Fruit fly (Drosophila melanogaster) whole organism, embryonic: Measurements from ENCODE around the gene Pfas.

Experiments
- Abd-B ChIP-seq: fragments of 200-800 bp; sonication (Bioruptor generic); optimal IDR thresholded peaks from 2 replicates; lab custom pipeline; 2018; ENCODE audit warnings: missing biosample characterization, mild to moderate bottlenecking, missing genetic modification characterization, moderate library complexity
- Bdp1 ChIP-seq: fragments of 200-800 bp; sonication (Bioruptor generic); optimal IDR thresholded peaks from 3 replicates; lab custom pipeline; 2016; ENCODE audit warnings: missing biosample characterization, missing genetic modification characterization
- C15 ChIP-seq: fragments of 200-800 bp; sonication (Bioruptor generic); IDR thresholded peaks from 3 replicates; pipeline ENCODE4 v1.3.6; 2022; ENCODE audit warnings: missing biosample characterization, missing genetic modification characterization
- CG10209 ChIP-seq: fragments of 200-800 bp; sonication (Bioruptor generic); optimal IDR thresholded peaks from 3 replicates; lab custom pipeline; 2017; ENCODE audit warnings: missing biosample characterization, mild to moderate bottlenecking, missing genetic modification characterization, missing genetic modification reagents
- CG10565 ChIP-seq: fragments of 200-800 bp; sonication (Bioruptor generic); optimal IDR thresholded peaks from 3 replicates; lab custom pipeline; 2016; ENCODE audit warnings: missing biosample characterization, mild to moderate bottlenecking, missing genetic modification characterization
- CG10979 ChIP-seq: fragments of 200-800 bp; sonication (Bioruptor generic); optimal IDR thresholded peaks from 2 replicates; lab custom pipeline; 2018; ENCODE audit warnings: missing biosample characterization, mild to moderate bottlenecking, missing genetic modification characterization, moderate library complexity
- CG11695 ChIP-seq: fragments of 200-800 bp; sonication (Bioruptor generic); IDR thresholded peaks from 3 replicates; pipeline ENCODE4 v1.3.6; 2022; ENCODE audit warnings: missing biosample characterization, missing genetic modification characterization
- CG13894 ChIP-seq: fragments of 200-800 bp; sonication (Bioruptor generic); optimal IDR thresholded peaks from 3 replicates; lab custom pipeline; 2018; ENCODE audit warnings: missing biosample characterization, mild to moderate bottlenecking, missing genetic modification characterization, moderate library complexity
- CG14965 ChIP-seq: fragments of 200-800 bp; sonication (Bioruptor generic); optimal IDR thresholded peaks from 2 replicates; lab custom pipeline; 2016; ENCODE audit warnings: missing biosample characterization, missing genetic modification characterization, borderline replicate concordance
- CG17568 ChIP-seq: fragments of 200-800 bp; sonication (Bioruptor generic); optimal IDR thresholded peaks from 2 replicates; lab custom pipeline; 2018; ENCODE audit warnings: missing biosample characterization, mild to moderate bottlenecking, missing genetic modification characterization, moderate library complexity
- CG2116 ChIP-seq: fragments of 200-800 bp; sonication (Bioruptor generic); optimal IDR thresholded peaks from 3 replicates; lab custom pipeline; 2018; ENCODE audit warnings: missing biosample characterization, mild to moderate bottlenecking, missing genetic modification characterization
- CG3847 ChIP-seq: fragments of 200-800 bp; sonication (Bioruptor generic); IDR thresholded peaks from 2 replicates; pipeline ENCODE4 v1.3.6; 2022; ENCODE audit warnings: missing biosample characterization, missing genetic modification characterization
- CG6175 ChIP-seq: fragments of 200-800 bp; sonication (Bioruptor generic); IDR thresholded peaks from 3 replicates; pipeline ENCODE4 v1.3.6; 2022; ENCODE audit warnings: missing biosample characterization, missing genetic modification characterization
- CG6791 ChIP-seq: fragments of 200-800 bp; sonication (Bioruptor generic); IDR thresholded peaks from 3 replicates; pipeline ENCODE4 v1.3.6; 2022; ENCODE audit warnings: missing biosample characterization, missing genetic modification characterization; ENCODE audit not compliant: partially characterized antibody
- CG7556 ChIP-seq: fragments of 200-800 bp; sonication (Bioruptor generic); optimal IDR thresholded peaks from 2 replicates; lab custom pipeline; 2017; ENCODE audit warnings: missing biosample characterization, mild to moderate bottlenecking, missing genetic modification characterization
- CG8290 ChIP-seq, 3 experiments: fragments of 200-800 bp; sonication (Bioruptor generic); optimal IDR thresholded peaks; 2 replicates each; lab custom pipeline; 2016 to 2019; ENCODE audit warnings: missing biosample characterization in 3 of 3, missing genetic modification characterization in 3 of 3, mild to moderate bottlenecking in 2 of 3, moderate library complexity in 1 of 3
- CG8359 ChIP-seq: fragments of 200-800 bp; sonication (Bioruptor generic); optimal IDR thresholded peaks from 2 replicates; lab custom pipeline; 2017; ENCODE audit warnings: missing biosample characterization, mild to moderate bottlenecking, missing genetic modification characterization, borderline replicate concordance
- CG9437 ChIP-seq: fragments of 200-800 bp; sonication (Bioruptor generic); optimal IDR thresholded peaks from 2 replicates; lab custom pipeline; 2018; ENCODE audit warnings: missing biosample characterization, mild to moderate bottlenecking, missing genetic modification characterization
- Hr39 ChIP-seq: fragments of >200 bp; optimal IDR thresholded peaks from 2 replicates; lab custom pipeline; 2017
- Lim3 ChIP-seq: fragments of 200-800 bp; sonication (Bioruptor generic); IDR thresholded peaks from 2 replicates; pipeline ENCODE4 v1.3.6; 2022; ENCODE audit warnings: missing biosample characterization, missing genetic modification characterization
- Myb ChIP-seq: fragments of 200-800 bp; sonication (Bioruptor generic); optimal IDR thresholded peaks from 2 replicates; lab custom pipeline; 2016; ENCODE audit warnings: missing biosample characterization, missing genetic modification characterization
- TFAM ChIP-seq: fragments of 200-800 bp; sonication (Bioruptor generic); optimal IDR thresholded peaks from 2 replicates; lab custom pipeline; 2017; ENCODE audit warnings: missing biosample characterization, missing genetic modification characterization, inconsistent platforms
- ab ChIP-seq: fragments of 200-800 bp; sonication (Bioruptor generic); optimal IDR thresholded peaks from 2 replicates; lab custom pipeline; 2016; ENCODE audit warnings: missing biosample characterization, missing genetic modification characterization
- amos ChIP-seq: fragments of 200-800 bp; sonication (Bioruptor generic); IDR thresholded peaks from 2 replicates; pipeline ENCODE4 v1.3.6; 2022; ENCODE audit warnings: missing biosample characterization, missing genetic modification characterization; ENCODE audit not compliant: partially characterized antibody
- btn ChIP-seq: fragments of 200-800 bp; sonication (Bioruptor generic); optimal IDR thresholded peaks from 2 replicates; lab custom pipeline; 2016; ENCODE audit warnings: missing biosample characterization, missing genetic modification characterization
- cg ChIP-seq: fragments of 200-800 bp; sonication (Bioruptor generic); optimal IDR thresholded peaks from 3 replicates; lab custom pipeline; 2019; ENCODE audit warnings: missing biosample characterization, mild to moderate bottlenecking, missing genetic modification characterization, moderate library complexity
- chn ChIP-seq: fragments of 200-800 bp; sonication (Bioruptor generic); optimal IDR thresholded peaks from 2 replicates; lab custom pipeline; 2016; ENCODE audit warnings: missing biosample characterization, missing genetic modification characterization
- corto ChIP-seq: fragments of 200-800 bp; sonication (Bioruptor generic); optimal IDR thresholded peaks from 2 replicates; lab custom pipeline; 2016; ENCODE audit warnings: missing biosample characterization, mild to moderate bottlenecking, missing genetic modification characterization, moderate library complexity
- fd64A ChIP-seq: fragments of 200-800 bp; sonication (Bioruptor generic); optimal IDR thresholded peaks from 3 replicates; lab custom pipeline; 2018; ENCODE audit warnings: missing biosample characterization, mild to moderate bottlenecking, missing genetic modification characterization
- grn ChIP-seq: fragments of 200-800 bp; sonication (Bioruptor generic); optimal IDR thresholded peaks from 3 replicates; lab custom pipeline; 2017; ENCODE audit warnings: missing biosample characterization, missing genetic modification characterization
- hb ChIP-seq: fragments of 200-800 bp; sonication (Bioruptor generic); IDR thresholded peaks from 3 replicates; pipeline ENCODE4 v1.3.6; 2022; ENCODE audit warnings: missing biosample characterization, missing genetic modification characterization; ENCODE audit not compliant: partially characterized antibody
- hth ChIP-seq: fragments of >200 bp; optimal IDR thresholded peaks from 2 replicates; lab custom pipeline; 2017; ENCODE audit warnings: inconsistent platforms
- klu ChIP-seq: fragments of 200-800 bp; sonication (Bioruptor generic); IDR thresholded peaks from 2 replicates; pipeline ENCODE4 v1.3.6; 2022; ENCODE audit warnings: missing biosample characterization, missing genetic modification characterization
- nom ChIP-seq: fragments of 200-800 bp; sonication (Bioruptor generic); optimal IDR thresholded peaks from 2 replicates; lab custom pipeline; 2017; ENCODE audit warnings: missing biosample characterization, missing genetic modification characterization, mild to moderate bottlenecking, moderate library complexity, missing genetic modification reagents
- pros ChIP-seq: fragments of 200-800 bp; sonication (Bioruptor generic); optimal IDR thresholded peaks from 3 replicates; lab custom pipeline; 2019; ENCODE audit warnings: missing biosample characterization, mild to moderate bottlenecking, missing genetic modification characterization, moderate library complexity
- sens ChIP-seq: fragments of 200-800 bp; sonication (Bioruptor generic); peaks from one replicate; lab custom pipeline; 2016; ENCODE audit warnings: missing biosample characterization, missing genetic modification characterization
- shn ChIP-seq: fragments of 200-800 bp; sonication (Bioruptor generic); optimal IDR thresholded peaks from 3 replicates; lab custom pipeline; 2016; ENCODE audit warnings: missing biosample characterization, missing genetic modification characterization
- slbo ChIP-seq: fragments of 200-800 bp; sonication (Bioruptor generic); IDR thresholded peaks from 2 replicates; pipeline ENCODE4 v1.3.6; 2022; ENCODE audit warnings: missing biosample characterization, missing genetic modification characterization
- slou ChIP-seq: fragments of 200-800 bp; sonication (Bioruptor generic); optimal IDR thresholded peaks from 3 replicates; lab custom pipeline; 2016; ENCODE audit warnings: missing biosample characterization, missing genetic modification characterization
- tap ChIP-seq: fragments of 200-800 bp; optimal IDR thresholded peaks from 3 replicates; lab custom pipeline; 2019; ENCODE audit warnings: missing biosample characterization, mild to moderate bottlenecking, missing genetic modification characterization, moderate library complexity
- tin ChIP-seq: fragments of 200-800 bp; sonication (Bioruptor generic); optimal IDR thresholded peaks from 3 replicates; lab custom pipeline; 2016; ENCODE audit warnings: missing biosample characterization, missing genetic modification characterization
- tio ChIP-seq: fragments of 200-800 bp; sonication (Bioruptor generic); optimal IDR thresholded peaks from 2 replicates; lab custom pipeline; 2017; ENCODE audit warnings: missing biosample characterization, missing genetic modification characterization, inconsistent platforms
- vvl ChIP-seq: fragments of 200-800 bp; sonication (Bioruptor generic); IDR thresholded peaks from 2 replicates; pipeline ENCODE4 v1.3.6; 2022; ENCODE audit warnings: missing biosample characterization, missing genetic modification characterization
- wek ChIP-seq: fragments of 200-800 bp; sonication (Bioruptor generic); optimal IDR thresholded peaks from 3 replicates; lab custom pipeline; 2018; ENCODE audit warnings: missing biosample characterization, mild to moderate bottlenecking, missing genetic modification characterization, moderate library complexity

The Pfas gene

dm6 chr2L:6089604-6090198 lies 43.9 kb upstream of the Pfas start (continued):
- TF ChIP-seq sens (GFP tag; lab: Kevin White, UChicago) (peak; percentile 2), ab (no peak), vvl (GFP tag; lab: Robert Waterston, UW) (no peak), CG11695 (GFP tag; lab: Robert Waterston, UW) (no peak), grn (GFP tag; lab: Kevin White, UChicago) (peak; percentile 61)

dm6 chr2L:6088371-6089365 lies 42.8 kb upstream of the Pfas start:
- TF ChIP-seq CG6791 (peak; percentile 74), CG2116 (GFP tag; lab: Kevin White, UChicago) (no peak), CG9437 (GFP tag; lab: Kevin White, UChicago) (no peak), tin (GFP tag; lab: Kevin White, UChicago) (no peak), chn (peak; percentile 52), TFAM (no peak), CG8359 (GFP tag; lab: Kevin White, UChicago) (peak; percentile 0), corto (no peak), klu (no peak), CG8290 (GFP tag; optimal IDR thresholded peaks at IDR 0.05; lab: Kevin White, UChicago) (no peak), CG8290 (tag; optimal IDR thresholded peaks at IDR 0.05; lab: Kevin White, UChicago) (peak in 1 of 2 experiments; percentile 73), fd64A (GFP tag; lab: Kevin White, UChicago) (peak; percentile 2), sens (GFP tag; lab: Kevin White, UChicago) (peak; percentile 91), CG6175 (GFP tag; lab: Robert Waterston, UW) (peak; percentile 72; the same call in 1 of the 3 replicates), CG17568 (GFP tag; lab: Kevin White, UChicago) (peak; percentile 51), CG7556 (GFP tag; lab: Kevin White, UChicago) (peak; percentile 68), CG10565 (GFP tag; lab: Kevin White, UChicago) (no peak), Myb (GFP tag; lab: Kevin White, UChicago) (peak; percentile 31), tap (tag; lab: Kevin White, UChicago) (peak; percentile 12), nom (GFP tag; lab: Kevin White, UChicago) (no peak), shn (GFP tag; lab: Kevin White, UChicago) (no peak), cg (GFP tag; lab: Kevin White, UChicago) (peak; percentile 91), CG10209 (GFP tag; lab: Kevin White, UChicago) (peak; percentile 0), Bdp1 (GFP tag; lab: Kevin White, UChicago) (no peak), pros (GFP tag; lab: Kevin White, UChicago) (peak; percentile 99), tio (no peak), CG3847 (GFP tag; lab: Robert Waterston, UW) (0 out of 2 replicates have a peak, but pooled peaks have one; percentile 24), hth (lab: Kevin White, UChicago) (no peak), CG14965 (no peak), btn (GFP tag; lab: Kevin White, UChicago) (no peak), amos (GFP tag; lab: Robert Waterston, UW) (peak; percentile 42; the same call in 1 of the 2 replicates), Lim3 (GFP tag; lab: Robert Waterston, UW) (no peak), slou (GFP tag; lab: Kevin White, UChicago) (no peak), CG13894 (peak; percentile 86), ab (peak; percentile 73), Abd-B (GFP tag; lab: Kevin White, UChicago) (no peak), hb (no peak), CG10979 (no peak), slbo (GFP tag; lab: Robert Waterston, UW) (peak; percentile 15; the same call in 1 of the 2 replicates), C15 (GFP tag; lab: Robert Waterston, UW) (no peak), Hr39 (lab: Kevin White, UChicago) (no peak), wek (no peak)
